Fruit fly (Drosophila melanogaster) S2 (cell line): ENCODE data around the gene Dcr-1.

Source experiments
- CG8478 ChIP-seq: fragments of >200 bp; optimal IDR thresholded peaks from 2 replicates; lab custom pipeline; 2018
- CTCF ChIP-seq, 2 experiments: fragments of >200 bp; optimal IDR thresholded peaks; 2 replicates each; lab custom pipeline; 2018

DNA sequence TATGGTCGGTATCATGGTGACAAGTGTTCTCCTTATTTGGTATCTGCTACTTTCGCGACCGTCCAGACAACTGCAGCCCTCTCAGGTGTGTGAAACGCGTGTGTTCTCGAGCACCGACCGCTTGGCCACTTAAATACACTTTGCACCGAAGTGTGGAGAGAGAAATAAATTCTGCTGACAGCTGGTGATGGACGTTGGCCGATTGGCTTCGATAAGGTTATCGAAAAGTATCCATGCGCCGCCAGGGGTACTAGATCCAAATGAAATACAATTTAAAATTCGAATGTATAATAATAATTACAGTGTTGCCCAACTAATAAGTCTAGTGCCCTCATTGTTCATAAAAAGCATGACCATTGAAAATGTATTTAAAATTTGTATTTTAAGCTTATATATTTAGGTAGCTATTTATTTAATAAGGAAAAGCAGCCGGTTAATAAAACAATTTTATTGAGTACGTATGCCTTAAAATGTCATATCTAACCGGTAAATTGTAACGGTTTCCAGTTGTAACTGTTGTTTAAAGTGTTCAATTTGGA lies 54.5 kb downstream of the Dcr-1 start, which contains the start of the genes Gclm and CG17625:
- TF ChIP-seq CG8478 (lab: Kevin White, UChicago) (no peak), CTCF (optimal IDR thresholded peaks at IDR 0.05; lab: Kevin White, UChicago) (no peak)
